Fruit fly (Drosophila melanogaster): Measurements from ENCODE around the gene CG11694.

CG11694 gene

dm6 chr3R:8275031-8275430 is 36.9 kb downstream of the CG11694 start (continued):
- no peak for TF ChIP-seq toy (GFP tag; IDR thresholded peaks at IDR 0.05)
- no peak for TF ChIP-seq pzg (GFP tag; optimal IDR thresholded peaks at IDR 0.05)
- TF ChIP-seq Hey (tag; optimal IDR thresholded peaks at IDR 0.05), result no peak
- TF ChIP-seq CG8290 (GFP tag; optimal IDR thresholded peaks at IDR 0.05), result no peak
- TF ChIP-seq CG8290 (tag; optimal IDR thresholded peaks at IDR 0.05), result no peak
- no peak for TF ChIP-seq CG34422 (GFP tag; IDR thresholded peaks at IDR 0.05)
- TF ChIP-seq B-H2 (GFP tag; optimal IDR thresholded peaks at IDR 0.05), result no peak
- no peak for TF ChIP-seq klu (GFP tag; IDR thresholded peaks at IDR 0.05)
- TF ChIP-seq ap (GFP tag; IDR thresholded peaks at IDR 0.05), result no peak
- no peak for TF ChIP-seq unc-4 (GFP tag; IDR thresholded peaks at IDR 0.05; ENCODE audit: partially characterized antibody)
- TF ChIP-seq HLH3B (GFP tag; IDR thresholded peaks at IDR 0.05), result no peak
- TF ChIP-seq zen (tag; optimal IDR thresholded peaks at IDR 0.05), result peak; percentile 89
- no peak for TF ChIP-seq bowl (GFP tag; IDR thresholded peaks at IDR 0.05)
- TF ChIP-seq Antp (GFP tag; optimal IDR thresholded peaks at IDR 0.05), result no peak
- no peak for TF ChIP-seq HLH54F (GFP tag; optimal IDR thresholded peaks at IDR 0.05)
- TF ChIP-seq CG13775 (GFP tag; optimal IDR thresholded peaks at IDR 0.05), result no peak
- TF ChIP-seq D (optimal IDR thresholded peaks at IDR 0.05), result peak; percentile 76
- no peak for TF ChIP-seq D (GFP tag; optimal IDR thresholded peaks at IDR 0.05)
- TF ChIP-seq CG15479 (GFP tag; optimal IDR thresholded peaks at IDR 0.05), result peak; percentile 32
- no peak for TF ChIP-seq ci (GFP tag; IDR thresholded peaks at IDR 0.05)
- no peak for TF ChIP-seq CG34224 (GFP tag; IDR thresholded peaks at IDR 0.05; ENCODE audit: partially characterized antibody)
- TF ChIP-seq sqz (GFP tag; optimal IDR thresholded peaks at IDR 0.05), result no peak
- no peak for TF ChIP-seq sna (GFP tag; IDR thresholded peaks at IDR 0.05; ENCODE audit: partially characterized antibody)
- no peak for TF ChIP-seq prd (optimal IDR thresholded peaks at IDR 0.05)
- TF ChIP-seq prd (GFP tag; IDR thresholded peaks at IDR 0.05), result peak; percentile 72; the same call in 2 of the 3 replicates

DNA sequence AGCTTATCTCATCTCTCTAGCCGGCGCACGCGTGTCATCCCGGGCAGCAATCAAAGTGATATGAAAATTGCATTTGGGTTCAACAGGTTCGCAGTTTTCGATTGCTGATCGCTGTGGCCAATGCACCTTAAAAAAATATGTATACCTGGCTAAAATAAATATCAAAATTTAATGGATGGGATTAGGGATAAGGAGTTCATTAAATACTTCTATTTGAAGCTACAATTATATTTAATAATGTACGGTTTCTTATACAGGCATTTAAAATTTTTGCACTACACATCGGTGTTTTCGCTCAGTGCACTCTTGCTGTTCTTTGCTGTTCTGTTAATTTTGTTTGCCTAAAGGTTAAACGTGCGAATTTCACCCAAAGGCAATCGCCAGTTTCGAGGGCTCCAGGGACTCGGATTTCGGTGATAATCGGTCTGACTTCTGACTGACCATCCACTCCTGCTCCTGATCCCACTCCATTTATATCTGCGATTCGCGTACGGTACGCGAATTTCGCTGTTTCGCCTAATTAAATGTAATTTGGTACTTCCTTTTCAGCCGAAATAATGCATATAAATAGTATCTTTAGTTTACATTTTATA is 39.3 kb downstream of the CG11694 start:
- TF ChIP-seq pzg (GFP tag; optimal IDR thresholded peaks at IDR 0.05), result no peak
- no peak for TF ChIP-seq CG18476 (GFP tag; optimal IDR thresholded peaks at IDR 0.05)
- no peak for TF ChIP-seq toy (GFP tag; IDR thresholded peaks at IDR 0.05)
- peak; percentile 27 for TF ChIP-seq Ets65A (GFP tag)
- no peak for TF ChIP-seq CG11093 (GFP tag; IDR thresholded peaks at IDR 0.05)
- no peak for TF ChIP-seq CG12769 (tag; optimal IDR thresholded peaks at IDR 0.05)
- TF ChIP-seq sisA (GFP tag; IDR thresholded peaks at IDR 0.05), result no peak

DNA sequence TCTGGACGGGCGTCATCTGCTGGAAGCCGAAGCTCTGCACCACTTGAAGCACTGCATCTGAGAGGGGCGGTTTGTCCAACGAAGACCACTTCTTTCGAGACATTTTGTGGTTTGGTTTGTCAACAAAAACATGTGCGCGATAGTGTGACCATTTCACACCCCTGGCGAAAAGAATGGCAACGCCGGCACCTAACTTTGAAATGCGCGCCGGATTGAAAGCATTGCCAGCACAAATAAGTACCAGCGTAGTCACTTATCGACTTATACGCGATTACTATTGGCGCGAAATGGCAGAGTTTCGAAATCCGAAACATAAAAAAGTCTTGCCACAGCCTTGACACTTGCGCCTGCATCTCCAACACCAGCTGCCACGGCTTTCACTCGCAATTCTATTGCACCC is 42.2 kb downstream of the CG11694 start, which contains the start of gene CG9630:
CG9630 (minus strand) TSS at position 157 of the 400 bp plus-strand sequence.
- no peak for TF ChIP-seq vvl (GFP tag; IDR thresholded peaks at IDR 0.05)
- TF ChIP-seq nerfin-2 (GFP tag; IDR thresholded peaks at IDR 0.05; ENCODE audit: partially characterized antibody), result no peak
- TF ChIP-seq CG2116 (GFP tag; optimal IDR thresholded peaks at IDR 0.05), result peak; percentile 87
- TF ChIP-seq CG34422 (GFP tag; IDR thresholded peaks at IDR 0.05), result peak; percentile 20; the same call in 1 of the 3 replicates
- TF ChIP-seq pnt (GFP tag; optimal IDR thresholded peaks at IDR 0.05), result no peak
- TF ChIP-seq al (GFP tag; IDR thresholded peaks at IDR 0.05), result no peak
- TF ChIP-seq tap (tag; optimal IDR thresholded peaks at IDR 0.05), result no peak
- no peak for TF ChIP-seq CG4730 (GFP tag; IDR thresholded peaks at IDR 0.05)
- TF ChIP-seq BEAF-32 (GFP tag; optimal IDR thresholded peaks at IDR 0.05), result peak; percentile 72
- peak; percentile 61 for TF ChIP-seq CG4617 (GFP tag; optimal IDR thresholded peaks at IDR 0.05; ENCODE audit: borderline replicate concordance)
- peak; percentile 88 for TF ChIP-seq Max (GFP tag; optimal IDR thresholded peaks at IDR 0.05)
- TF ChIP-seq Side (GFP tag; optimal IDR thresholded peaks at IDR 0.05), result no peak
- peak; percentile 97 for TF ChIP-seq CG9797 (GFP tag; optimal IDR thresholded peaks at IDR 0.05)
- TF ChIP-seq CG15514 (GFP tag; optimal IDR thresholded peaks at IDR 0.05), result peak; percentile 87
- peak; percentile 79 for TF ChIP-seq Elba2 (GFP tag; optimal IDR thresholded peaks at IDR 0.05)
- no peak for TF ChIP-seq CG15269 (tag; optimal IDR thresholded peaks at IDR 0.05)
- TF ChIP-seq chm (GFP tag; IDR thresholded peaks at IDR 0.05), result peak; percentile 32; the same call in 1 of the 2 replicates
- no peak for TF ChIP-seq bsh (GFP tag; optimal IDR thresholded peaks at IDR 0.05)
- no peak for TF ChIP-seq sd (tag; optimal IDR thresholded peaks at IDR 0.05)
- no peak for TF ChIP-seq br (optimal IDR thresholded peaks at IDR 0.05)
- TF ChIP-seq vnd (GFP tag; IDR thresholded peaks at IDR 0.05; ENCODE audit: partially characterized antibody), result 0 out of 3 replicates have a peak, but pooled peaks have one; percentile 41

Measured in whole organism, embryonic.